Worm (Caenorhabditis elegans) whole organism, early embryonic: Measurements from ENCODE around the gene srj-5.

Experiments used
- aly-1 ChIP-seq: sonication (generic microtip); optimal IDR thresholded peaks from 2 replicates; lab custom pipeline; 2016; ENCODE audit warnings: missing genetic modification characterization, missing compliant biosample characterization
- ama-1 ChIP-seq: fragments of 150-350 bp; optimal IDR thresholded peaks from 2 replicates; lab custom pipeline; 2014
- ceh-36 ChIP-seq: sonication (generic microtip); optimal IDR thresholded peaks from 2 replicates; lab custom pipeline; 2016; ENCODE audit warnings: missing genetic modification characterization, inconsistent platforms, missing compliant biosample characterization
- hmg-4 ChIP-seq: fragments of 200-800 bp; sonication (Bioruptor generic); optimal IDR thresholded peaks from 2 replicates; lab custom pipeline; 2018; ENCODE audit warnings: mild to moderate bottlenecking, missing genetic modification characterization, missing compliant biosample characterization
- hnd-1 ChIP-seq: sonication (generic microtip); optimal IDR thresholded peaks from 2 replicates; lab custom pipeline; 2016; ENCODE audit warnings: missing genetic modification characterization, missing compliant biosample characterization
- sea-1 ChIP-seq: fragments of 200-800 bp; sonication (Bioruptor generic); conservative IDR thresholded peaks from 2 replicates; pipeline ENCODE4 v1.3.6; 2022; ENCODE audit warnings: missing genetic modification characterization, missing compliant biosample characterization

- TF ChIP-seq ceh-36 (tag; lab: Kevin White, UChicago) (no peak), hmg-4 (no peak), aly-1 (tag; lab: Kevin White, UChicago) (no peak), ama-1 (no peak), sea-1 (GFP tag; lab: Robert Waterston, UW) (no peak), hnd-1 (tag; lab: Kevin White, UChicago) (no peak)
Observed at ce11 chrV:674213-674612, 21.4 kb upstream of the srj-5 start, which contains the start of gene sru-25.
